Worm (Caenorhabditis elegans) whole organism, L1 larva: ENCODE measurements around the gene trim-21.

ENCODE experiments used
- C16A3.4 ChIP-seq: fragments of 150-350 bp; optimal IDR thresholded peaks from 2 replicates; lab custom pipeline; 2014; ENCODE audit warnings: missing biosample characterization, missing genetic modification characterization
- aha-1 ChIP-seq: fragments of 150-350 bp; optimal IDR thresholded peaks from 2 replicates; lab custom pipeline; 2014; ENCODE audit warnings: missing biosample characterization, missing genetic modification characterization
- ama-1 ChIP-seq: fragments of 150-350 bp; optimal IDR thresholded peaks from 2 replicates; lab custom pipeline; 2014
- blmp-1 ChIP-seq: fragments of 150-350 bp; optimal IDR thresholded peaks from 2 replicates; lab custom pipeline; 2014; ENCODE audit warnings: missing biosample characterization, missing genetic modification characterization
- ceh-8 ChIP-seq: fragments of 200-800 bp; sonication (Bioruptor generic); optimal IDR thresholded peaks from 2 replicates; lab custom pipeline; 2018; ENCODE audit warnings: mild to moderate bottlenecking, missing genetic modification characterization, moderate library complexity, missing compliant biosample characterization
- ceh-90 ChIP-seq: sonication (generic microtip); optimal IDR thresholded peaks from 2 replicates; lab custom pipeline; 2016; ENCODE audit warnings: missing genetic modification characterization, missing compliant biosample characterization
- dpl-1 ChIP-seq, 3 experiments: fragments of 150-350 bp in 2 of 3; sonication (generic microtip) in 1 of 3; optimal IDR thresholded peaks; 2 replicates each; lab custom pipeline; 2014 to 2017; ENCODE audit warnings: missing biosample characterization in 3 of 3, missing genetic modification characterization in 3 of 3, missing genetic modification reagents in 3 of 3
- dsc-1 ChIP-seq: sonication (generic microtip); optimal IDR thresholded peaks from 2 replicates; lab custom pipeline; 2016; ENCODE audit warnings: mild to moderate bottlenecking, missing genetic modification characterization, missing compliant biosample characterization
- efl-1 ChIP-seq, 4 experiments: fragments of 150-350 bp; optimal IDR thresholded peaks in 3 of 4; peaks in 1 of 4; 1 replicate in 1 of 4; 2 replicates in 3 of 4; lab custom pipeline; 2014; ENCODE audit warnings: missing biosample characterization in 2 of 4, missing genetic modification characterization in 2 of 4, missing genetic modification reagents in 2 of 4
- elt-2 ChIP-seq: sonication (generic microtip); optimal IDR thresholded peaks from 2 replicates; lab custom pipeline; 2016; ENCODE audit warnings: missing genetic modification characterization, mild to moderate bottlenecking, inconsistent platforms, missing compliant biosample characterization, missing genetic modification reagents
- elt-3 ChIP-seq, 6 experiments: fragments of 150-350 bp in 1 of 6; sonication (generic microtip); optimal IDR thresholded peaks; 2 replicates each; lab custom pipeline; 2017 to 2018; ENCODE audit warnings: missing biosample characterization in 6 of 6, missing genetic modification characterization in 6 of 6, inconsistent platforms in 1 of 6
- ets-5 ChIP-seq: fragments of 200-800 bp; sonication (Bioruptor generic); IDR thresholded peaks from 2 replicates; pipeline ENCODE4 v1.3.6; 2022; ENCODE audit warnings: missing genetic modification characterization, missing compliant biosample characterization
- fkh-10 ChIP-seq: sonication (generic microtip); optimal IDR thresholded peaks from 2 replicates; lab custom pipeline; 2017; ENCODE audit warnings: missing biosample characterization, missing genetic modification reagents, missing genetic modification characterization
- hpl-2 ChIP-seq: fragments of 150-350 bp; optimal IDR thresholded peaks from 2 replicates; lab custom pipeline; 2014; ENCODE audit warnings: missing biosample characterization, missing genetic modification reagents, missing genetic modification characterization
- isw-1 ChIP-seq: fragments of 200-800 bp; sonication (Bioruptor generic); IDR thresholded peaks from 2 replicates; pipeline ENCODE4 v1.3.6; 2022; ENCODE audit warnings: missing genetic modification characterization, missing compliant biosample characterization
- jun-1 ChIP-seq: fragments of 150-350 bp; optimal IDR thresholded peaks from 2 replicates; lab custom pipeline; 2014; ENCODE audit warnings: missing biosample characterization, missing genetic modification reagents, missing genetic modification characterization
- lin-35 ChIP-seq, 2 experiments: fragments of 150-350 bp; optimal IDR thresholded peaks; 2 replicates each; lab custom pipeline; 2014; ENCODE audit warnings: missing biosample characterization in 2 of 2, missing genetic modification characterization in 2 of 2, missing genetic modification reagents in 2 of 2
- mab-9 ChIP-seq: fragments of 200-800 bp; sonication (Bioruptor generic); IDR thresholded peaks from 2 replicates; pipeline ENCODE4 v1.3.6; 2022; ENCODE audit warnings: missing genetic modification reagents, missing genetic modification characterization, missing compliant biosample characterization
- mep-1 ChIP-seq: fragments of 150-350 bp; optimal IDR thresholded peaks from 2 replicates; lab custom pipeline; 2014; ENCODE audit warnings: missing biosample characterization, missing genetic modification characterization
- nhr-20 ChIP-seq: sonication (generic microtip); optimal IDR thresholded peaks from 2 replicates; lab custom pipeline; 2016; ENCODE audit warnings: mild to moderate bottlenecking, missing genetic modification characterization, missing compliant biosample characterization
- nhr-237 ChIP-seq: fragments of 150-350 bp; optimal IDR thresholded peaks from 2 replicates; lab custom pipeline; 2014; ENCODE audit warnings: missing biosample characterization, missing genetic modification characterization
- nhr-47 ChIP-seq: sonication (generic microtip); optimal IDR thresholded peaks from 2 replicates; lab custom pipeline; 2016; ENCODE audit warnings: mild to moderate bottlenecking, missing genetic modification characterization, moderate library complexity, missing compliant biosample characterization
- nhr-71 ChIP-seq: sonication (generic microtip); optimal IDR thresholded peaks from 2 replicates; lab custom pipeline; 2016; ENCODE audit warnings: mild to moderate bottlenecking, missing genetic modification characterization, moderate library complexity, missing compliant biosample characterization
- nhr-84 ChIP-seq: sonication (generic microtip); optimal IDR thresholded peaks from 2 replicates; lab custom pipeline; 2017; ENCODE audit warnings: missing biosample characterization, missing genetic modification characterization
- nhr-90 ChIP-seq: sonication (generic microtip); optimal IDR thresholded peaks from 2 replicates; lab custom pipeline; 2016; ENCODE audit warnings: mild to moderate bottlenecking, missing genetic modification characterization, missing compliant biosample characterization; ENCODE audit not compliant: poor library complexity
- pax-3 ChIP-seq: fragments of 200-800 bp; sonication (Bioruptor generic); optimal IDR thresholded peaks from 2 replicates; lab custom pipeline; 2018; ENCODE audit warnings: mild to moderate bottlenecking, missing genetic modification characterization, moderate library complexity, missing compliant biosample characterization
- rnt-1 ChIP-seq: sonication (generic microtip); optimal IDR thresholded peaks from 2 replicates; lab custom pipeline; 2016; ENCODE audit warnings: mild to moderate bottlenecking, missing genetic modification characterization, moderate library complexity, missing compliant biosample characterization
- skn-1 ChIP-seq: fragments of 150-350 bp; optimal IDR thresholded peaks from 2 replicates; lab custom pipeline; 2014; ENCODE audit warnings: missing biosample characterization, missing genetic modification characterization
- snu-23 ChIP-seq: sonication (generic microtip); optimal IDR thresholded peaks from 2 replicates; lab custom pipeline; 2016; ENCODE audit warnings: missing genetic modification characterization, missing compliant biosample characterization
- sox-4 ChIP-seq: sonication (generic microtip); optimal IDR thresholded peaks from 2 replicates; lab custom pipeline; 2016; ENCODE audit warnings: missing genetic modification characterization, missing compliant biosample characterization
- sup-37 ChIP-seq: fragments of 200-800 bp; sonication (Bioruptor generic); optimal IDR thresholded peaks from 2 replicates; lab custom pipeline; 2018; ENCODE audit warnings: mild to moderate bottlenecking, missing genetic modification characterization, missing compliant biosample characterization
- tbx-2 ChIP-seq: sonication (generic microtip); optimal IDR thresholded peaks from 2 replicates; lab custom pipeline; 2016; ENCODE audit warnings: missing genetic modification characterization, missing compliant biosample characterization
- unc-130 ChIP-seq: fragments of 150-350 bp; optimal IDR thresholded peaks from 2 replicates; lab custom pipeline; 2017; ENCODE audit warnings: missing biosample characterization, missing genetic modification characterization, inconsistent platforms
- unc-62 ChIP-seq: fragments of 150-350 bp; optimal IDR thresholded peaks from 2 replicates; lab custom pipeline; 2014; ENCODE audit warnings: missing biosample characterization, missing genetic modification reagents, missing genetic modification characterization
- unc-86 ChIP-seq: sonication (generic microtip); optimal IDR thresholded peaks from 2 replicates; lab custom pipeline; 2016; ENCODE audit warnings: missing genetic modification characterization, missing compliant biosample characterization
- unc-98 ChIP-seq: fragments of 200-800 bp; sonication (Bioruptor generic); IDR thresholded peaks from 2 replicates; pipeline ENCODE4 v1.3.6; 2022; ENCODE audit warnings: missing genetic modification characterization, missing compliant biosample characterization
- vab-15 ChIP-seq: sonication (generic microtip); optimal IDR thresholded peaks from 2 replicates; lab custom pipeline; 2017; ENCODE audit warnings: missing genotype, mild to moderate bottlenecking, missing genetic modification characterization, missing compliant biosample characterization
- xbp-1 ChIP-seq: sonication (generic microtip); optimal IDR thresholded peaks from 2 replicates; lab custom pipeline; 2016; ENCODE audit warnings: missing genetic modification characterization, missing compliant biosample characterization
- ztf-11 ChIP-seq, 2 experiments: sonication (generic microtip); optimal IDR thresholded peaks; 2 replicates each; lab custom pipeline; 2016 to 2017; ENCODE audit warnings: missing genetic modification characterization in 2 of 2, missing biosample characterization in 1 of 2, missing compliant biosample characterization in 1 of 2

trim-21 gene

DNA sequence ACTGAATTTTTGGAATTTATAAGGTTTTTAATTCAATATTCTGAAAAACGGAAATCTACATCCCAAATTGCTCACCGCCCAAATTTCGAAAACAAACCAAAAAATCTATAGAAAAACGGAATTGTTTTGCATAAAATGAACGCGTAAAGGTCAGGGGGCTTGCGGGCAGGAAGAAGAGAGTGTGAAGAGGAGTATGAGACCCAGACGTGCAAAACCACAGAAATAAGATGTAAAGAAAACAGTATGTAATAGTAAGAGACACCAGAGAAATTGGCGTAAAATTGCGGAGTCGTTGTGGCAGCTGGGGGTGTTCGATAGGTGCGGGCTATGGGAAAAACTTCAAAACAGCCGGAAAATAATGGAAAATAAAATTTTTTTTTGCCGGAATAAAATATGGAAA lies 28.3 kb upstream of the trim-21 start (continued):
- TF ChIP-seq unc-62 (no peak), ceh-8 (GFP tag; lab: Kevin White, UChicago) (no peak), mab-9 (GFP tag; lab: Robert Waterston, UW) (no peak), unc-98 (GFP tag; lab: Robert Waterston, UW) (no peak), rnt-1 (tag; lab: Kevin White, UChicago) (peak; percentile 78), vab-15 (tag; lab: Kevin White, UChicago) (no peak), ztf-11 (tag; optimal IDR thresholded peaks at IDR 0.05; lab: Kevin White, UChicago) (no peak), aha-1 (tag; lab: Kevin White, UChicago) (no peak), nhr-90 (tag; lab: Kevin White, UChicago) (no peak), isw-1 (no peak), sox-4 (tag; lab: Kevin White, UChicago) (no peak), sup-37 (GFP tag; lab: Kevin White, UChicago) (no peak), xbp-1 (tag; lab: Kevin White, UChicago) (no peak), fkh-10 (GFP tag; lab: Kevin White, UChicago) (no peak), C16A3.4 (no peak), tbx-2 (no peak), hpl-2 (GFP tag; lab: Kevin White, UChicago) (no peak), ama-1 (lab: Kevin White, UChicago) (no peak), nhr-47 (tag; lab: Kevin White, UChicago) (no peak), elt-3 (tag; optimal IDR thresholded peaks at IDR 0.05; lab: Kevin White, UChicago) (no peak), mep-1 (tag; lab: Kevin White, UChicago) (peak; percentile 35), blmp-1 (tag; lab: Kevin White, UChicago) (no peak), lin-35 (GFP tag; optimal IDR thresholded peaks at IDR 0.05; lab: Kevin White, UChicago) (peak; percentile 10 to 23), snu-23 (GFP tag; lab: Kevin White, UChicago) (peak; percentile 6), elt-2 (tag; lab: Kevin White, UChicago) (no peak), nhr-84 (tag; lab: Kevin White, UChicago) (no peak), pax-3 (tag; lab: Kevin White, UChicago) (no peak)

DNA sequence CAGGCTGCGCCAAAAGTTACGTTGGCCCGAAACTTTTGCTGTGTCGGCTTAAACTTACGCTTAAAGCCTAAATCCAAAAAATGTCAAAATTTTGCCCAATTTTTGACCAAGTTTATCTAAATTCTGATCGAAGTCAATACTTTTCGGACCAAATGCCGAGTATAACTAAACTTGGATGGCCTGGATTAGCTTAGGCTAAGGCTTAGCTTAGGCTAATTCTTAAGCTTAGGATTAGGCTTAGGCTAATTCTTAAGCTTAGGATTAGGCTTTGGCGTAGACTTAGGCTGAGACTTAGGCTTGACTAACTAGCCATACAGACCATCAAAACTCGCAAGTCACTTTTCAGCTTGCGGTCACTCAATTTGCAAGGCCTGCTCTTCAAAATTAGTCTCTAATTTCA lies 23.5 kb upstream of the trim-21 start:
- TF ChIP-seq dpl-1 (GFP tag; optimal IDR thresholded peaks at IDR 0.05; lab: Kevin White, UChicago) (no peak), nhr-237 (tag; lab: Kevin White, UChicago) (no peak), aha-1 (tag; lab: Kevin White, UChicago) (no peak), unc-86 (no peak), skn-1 (tag; lab: Kevin White, UChicago) (no peak), jun-1 (tag; lab: Kevin White, UChicago) (no peak), ets-5 (no peak), dsc-1 (no peak), lin-35 (GFP tag; optimal IDR thresholded peaks at IDR 0.05; lab: Kevin White, UChicago) (no peak), sox-4 (tag; lab: Kevin White, UChicago) (no peak)

- TF ChIP-seq nhr-237 (tag; lab: Kevin White, UChicago) = no peak
- TF ChIP-seq elt-2 (tag; lab: Kevin White, UChicago) = peak; percentile 73
- TF ChIP-seq unc-130 = no peak
- TF ChIP-seq nhr-84 (tag; lab: Kevin White, UChicago) = no peak
- TF ChIP-seq nhr-71 (tag; lab: Kevin White, UChicago) = peak; percentile 9
- TF ChIP-seq aha-1 (tag; lab: Kevin White, UChicago) = no peak
- TF ChIP-seq lin-35 (GFP tag; optimal IDR thresholded peaks at IDR 0.05; lab: Kevin White, UChicago) = peak in 1 of 2 experiments; percentile 20
- no peak for TF ChIP-seq efl-1 (optimal IDR thresholded peaks at IDR 0.05; lab: Kevin White, UChicago)
- TF ChIP-seq efl-1 (GFP tag; optimal IDR thresholded peaks at IDR 0.05 in 1 of 2; lab: Kevin White, UChicago) = peak in 1 of 2 experiments; percentile 71
- TF ChIP-seq nhr-20 (tag; lab: Kevin White, UChicago) = peak; percentile 30
- TF ChIP-seq ceh-90 (tag; lab: Kevin White, UChicago) = no peak
Measured at ce11 chrII:2335572-2335971, 22.9 kb upstream of the trim-21 start, which contains the start of gene F43C11.7. Gene F43C11.7, plus strand, starts transcription at chrII:2335897.
